Worm (Caenorhabditis elegans): Measurements from ENCODE around the gene spp-20.

ce11 chrV:6524757-6525156, 33.2 kb downstream of the spp-20 start, which contains the start of gene acs-1:
- TF ChIP-seq ama-1 (optimal IDR thresholded peaks at IDR 0.05) (no peak), lin-39 (tag; optimal IDR thresholded peaks at IDR 0.05) (no peak), nhr-11 (tag; optimal IDR thresholded peaks at IDR 0.05) (no peak), skn-1 (tag; optimal IDR thresholded peaks at IDR 0.05) (no peak), fos-1 (tag; optimal IDR thresholded peaks at IDR 0.05) (no peak), unc-62 (GFP tag; optimal IDR thresholded peaks at IDR 0.05) (no peak), ceh-28 (tag; optimal IDR thresholded peaks at IDR 0.05) (no peak), nhr-67 (tag; optimal IDR thresholded peaks at IDR 0.05) (no peak), unc-39 (tag; optimal IDR thresholded peaks at IDR 0.05) (no peak), elt-1 (tag; optimal IDR thresholded peaks at IDR 0.05) (no peak), tbx-2 (tag; optimal IDR thresholded peaks at IDR 0.05) (no peak), fkh-2 (tag; optimal IDR thresholded peaks at IDR 0.05) (no peak), sea-2 (GFP tag; optimal IDR thresholded peaks at IDR 0.05) (no peak), nfya-1 (tag; optimal IDR thresholded peaks at IDR 0.05; ENCODE audit: insufficient read depth) (no peak)

Measured in whole organism, L3 larva.